Worm (Caenorhabditis elegans) whole organism, L3 larva: Measurements from ENCODE around the gene pho-8.
A peak's percentile ranks its signal among the peaks of the same experiment; 100 is the strongest.

ENCODE experiments used
- ZK546.5 ChIP-seq: sonication (generic microtip); optimal IDR thresholded peaks from 2 replicates; lab custom pipeline; 2017; ENCODE audit warnings: missing biosample characterization, missing genetic modification characterization
- aly-2 ChIP-seq: fragments of 150-350 bp; optimal IDR thresholded peaks from 2 replicates; lab custom pipeline; 2014; ENCODE audit warnings: missing biosample characterization, missing genetic modification characterization
- ama-1 ChIP-seq: fragments of 150-350 bp; optimal IDR thresholded peaks from 2 replicates; lab custom pipeline; 2018
- ceh-82 ChIP-seq: fragments of 150-350 bp; optimal IDR thresholded peaks from 2 replicates; lab custom pipeline; 2014; ENCODE audit warnings: missing biosample characterization, missing genetic modification characterization
- egl-27 ChIP-seq: sonication (generic microtip); optimal IDR thresholded peaks from 4 replicates; lab custom pipeline; 2017; ENCODE audit warnings: missing biosample characterization, missing genetic modification reagents, missing genetic modification characterization
- elt-2 ChIP-seq: sonication (generic microtip); optimal IDR thresholded peaks from 2 replicates; lab custom pipeline; 2016; ENCODE audit warnings: missing genetic modification reagents, mild to moderate bottlenecking, missing genetic modification characterization, missing compliant biosample characterization
- eor-1 ChIP-seq, 2 experiments: fragments of 150-350 bp; optimal IDR thresholded peaks; 2 replicates each; lab custom pipeline; 2014 to 2018; ENCODE audit warnings: missing biosample characterization in 2 of 2, missing genetic modification characterization in 2 of 2
- fos-1 ChIP-seq: fragments of 150-350 bp; optimal IDR thresholded peaks from 2 replicates; lab custom pipeline; 2014; ENCODE audit warnings: missing biosample characterization, missing genetic modification characterization
- jun-1 ChIP-seq: fragments of 150-350 bp; optimal IDR thresholded peaks from 2 replicates; lab custom pipeline; 2014; ENCODE audit warnings: missing biosample characterization, missing genetic modification reagents, missing genetic modification characterization
- mdl-1 ChIP-seq: fragments of 150-350 bp; optimal IDR thresholded peaks from 2 replicates; lab custom pipeline; 2014; ENCODE audit warnings: missing biosample characterization, missing genetic modification characterization
- nhr-11 ChIP-seq: fragments of 150-350 bp; optimal IDR thresholded peaks from 2 replicates; lab custom pipeline; 2014; ENCODE audit warnings: missing biosample characterization, missing genetic modification characterization
- nhr-12 ChIP-seq: fragments of 150-350 bp; optimal IDR thresholded peaks from 2 replicates; lab custom pipeline; 2014; ENCODE audit warnings: missing biosample characterization, missing genetic modification characterization
- nhr-23 ChIP-seq: fragments of 150-350 bp; optimal IDR thresholded peaks from 2 replicates; lab custom pipeline; 2014; ENCODE audit warnings: missing biosample characterization, missing genetic modification reagents, missing genetic modification characterization
- nhr-28 ChIP-seq: fragments of 150-350 bp; optimal IDR thresholded peaks from 2 replicates; lab custom pipeline; 2014; ENCODE audit warnings: missing biosample characterization, missing genetic modification characterization
- pha-4 ChIP-seq: fragments of 150-350 bp; optimal IDR thresholded peaks from 2 replicates; lab custom pipeline; 2014; ENCODE audit warnings: missing biosample characterization, missing genetic modification reagents, missing genetic modification characterization
- pqm-1 ChIP-seq: fragments of 150-350 bp; optimal IDR thresholded peaks from 2 replicates; lab custom pipeline; 2017; ENCODE audit warnings: missing biosample characterization, missing genetic modification characterization, inconsistent platforms
- skn-1 ChIP-seq: fragments of 150-350 bp; optimal IDR thresholded peaks from 2 replicates; lab custom pipeline; 2014; ENCODE audit warnings: missing biosample characterization, missing genetic modification characterization
- tbx-2 ChIP-seq: sonication (generic microtip); optimal IDR thresholded peaks from 2 replicates; lab custom pipeline; 2016; ENCODE audit warnings: mild to moderate bottlenecking, missing genetic modification characterization, missing compliant biosample characterization
- unc-39 ChIP-seq: sonication (generic microtip); optimal IDR thresholded peaks from 4 replicates; lab custom pipeline; 2017; ENCODE audit warnings: missing biosample characterization, missing genetic modification characterization
- unc-62 ChIP-seq: fragments of 150-350 bp; sonication (generic microtip); optimal IDR thresholded peaks from 4 replicates; lab custom pipeline; 2014; ENCODE audit warnings: missing biosample characterization, missing genetic modification reagents, missing genetic modification characterization
- ztf-11 ChIP-seq: fragments of 150-350 bp; optimal IDR thresholded peaks from 2 replicates; lab custom pipeline; 2014; ENCODE audit warnings: missing biosample characterization, missing genetic modification characterization

Gene pho-8

ce11 chrV:11876657-11877056 is 43.2 kb downstream of the pho-8 start:
- TF ChIP-seq mdl-1 (tag; lab: Kevin White, UChicago): no peak

DNA sequence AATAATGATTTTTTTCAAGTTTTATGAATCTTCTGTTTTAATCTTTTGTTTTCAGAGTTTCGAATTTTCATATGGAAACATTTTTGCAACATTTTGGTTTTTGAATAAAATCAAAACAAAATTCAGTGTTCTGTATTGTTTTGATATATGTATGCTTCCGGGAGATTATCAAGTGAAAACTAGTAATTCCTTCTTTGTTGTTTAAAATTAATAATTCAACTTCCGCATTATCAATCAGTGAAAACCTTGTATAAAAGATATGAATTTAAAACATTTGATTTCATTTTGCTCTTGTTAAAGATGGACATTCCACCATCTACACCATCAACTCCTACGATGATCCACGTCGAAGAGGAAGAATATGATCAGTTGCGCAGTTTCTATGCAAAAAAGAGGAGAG is 46.3 kb downstream of the pho-8 start, which contains the start of gene sulp-5:
TSS of gene sulp-5 (plus strand) at position 301 of the 400 bp plus-strand sequence.
- TF ChIP-seq ztf-11 (tag; lab: Kevin White, UChicago) (no peak), tbx-2 (tag; lab: Kevin White, UChicago) (no peak), eor-1 (tag; optimal IDR thresholded peaks at IDR 0.05; lab: Kevin White, UChicago) (no peak), nhr-11 (tag; lab: Kevin White, UChicago) (no peak), fos-1 (tag; lab: Kevin White, UChicago) (no peak), elt-2 (no peak), skn-1 (tag; lab: Kevin White, UChicago) (no peak), ZK546.5 (tag; lab: Kevin White, UChicago) (no peak), nhr-28 (tag; lab: Kevin White, UChicago) (no peak), ceh-82 (tag; lab: Kevin White, UChicago) (no peak), pqm-1 (tag; lab: Kevin White, UChicago) (no peak), ama-1 (lab: Kevin White, UChicago) (no peak), nhr-12 (tag; lab: Kevin White, UChicago) (no peak), unc-62 (no peak), egl-27 (no peak), mdl-1 (tag; lab: Kevin White, UChicago) (no peak)

DNA sequence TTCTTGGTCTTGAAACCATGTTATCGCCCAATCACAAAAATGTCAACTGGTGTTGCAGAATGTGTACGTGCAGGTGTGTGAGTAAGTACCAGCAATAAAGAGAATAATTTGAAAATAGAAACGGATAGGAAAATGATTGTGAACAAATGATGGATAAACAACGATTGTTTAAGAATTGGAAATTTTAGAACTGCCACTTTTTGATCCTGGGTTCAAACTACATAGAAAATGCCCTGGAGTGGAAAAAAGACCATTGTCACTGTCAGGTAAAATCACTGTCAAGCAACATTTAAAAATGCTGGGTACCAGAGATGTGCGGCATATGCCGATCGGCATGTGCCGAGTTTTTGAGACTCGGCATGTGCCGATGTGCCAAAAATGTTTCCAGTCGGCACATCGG is 49.8 kb downstream of the pho-8 start:
- TF ChIP-seq eor-1 (tag; optimal IDR thresholded peaks at IDR 0.05; lab: Kevin White, UChicago) (no peak), nhr-23 (tag; lab: Kevin White, UChicago) (no peak), unc-39 (no peak)

- TF ChIP-seq ztf-11 (tag; lab: Kevin White, UChicago) (no peak), pha-4 (tag; lab: Kevin White, UChicago) (peak; percentile 73), jun-1 (tag; lab: Kevin White, UChicago) (peak; percentile 39), elt-2 (peak; percentile 32), pqm-1 (tag; lab: Kevin White, UChicago) (peak; percentile 94), aly-2 (no peak)
Measured at ce11 chrV:11885087-11885486, 51.7 kb downstream of the pho-8 start.
